Worm (Caenorhabditis elegans) whole organism, L3 larva: ENCODE data around the gene str-31.

Experiments
- ama-1 ChIP-seq: fragments of 150-350 bp; optimal IDR thresholded peaks from 2 replicates; lab custom pipeline; 2018
- ceh-82 ChIP-seq: fragments of 150-350 bp; optimal IDR thresholded peaks from 2 replicates; lab custom pipeline; 2014; ENCODE audit warnings: missing biosample characterization, missing genetic modification characterization
- elt-1 ChIP-seq: fragments of 150-350 bp; optimal IDR thresholded peaks from 2 replicates; lab custom pipeline; 2014; ENCODE audit warnings: missing biosample characterization, missing genetic modification characterization
- fkh-10 ChIP-seq: sonication (generic microtip); optimal IDR thresholded peaks from 2 replicates; lab custom pipeline; 2017; ENCODE audit warnings: missing biosample characterization, missing genetic modification reagents, missing genetic modification characterization
- lin-39 ChIP-seq: fragments of 150-350 bp; optimal IDR thresholded peaks from 2 replicates; lab custom pipeline; 2018; ENCODE audit warnings: missing biosample characterization, missing genetic modification reagents, missing genetic modification characterization
- mml-1 ChIP-seq: fragments of 150-350 bp; sonication (generic microtip); optimal IDR thresholded peaks from 3 replicates; lab custom pipeline; 2014; ENCODE audit warnings: missing biosample characterization, missing genetic modification characterization
- nhr-12 ChIP-seq: fragments of 150-350 bp; optimal IDR thresholded peaks from 2 replicates; lab custom pipeline; 2014; ENCODE audit warnings: missing biosample characterization, missing genetic modification characterization
- pha-4 ChIP-seq: fragments of 150-350 bp; optimal IDR thresholded peaks from 2 replicates; lab custom pipeline; 2014; ENCODE audit warnings: missing biosample characterization, missing genetic modification reagents, missing genetic modification characterization
- unc-39 ChIP-seq: sonication (generic microtip); optimal IDR thresholded peaks from 4 replicates; lab custom pipeline; 2017; ENCODE audit warnings: missing biosample characterization, missing genetic modification characterization
- ztf-4 ChIP-seq: fragments of 150-350 bp; optimal IDR thresholded peaks from 2 replicates; lab custom pipeline; 2014; ENCODE audit warnings: missing biosample characterization, missing genetic modification characterization

str-31 gene

DNA sequence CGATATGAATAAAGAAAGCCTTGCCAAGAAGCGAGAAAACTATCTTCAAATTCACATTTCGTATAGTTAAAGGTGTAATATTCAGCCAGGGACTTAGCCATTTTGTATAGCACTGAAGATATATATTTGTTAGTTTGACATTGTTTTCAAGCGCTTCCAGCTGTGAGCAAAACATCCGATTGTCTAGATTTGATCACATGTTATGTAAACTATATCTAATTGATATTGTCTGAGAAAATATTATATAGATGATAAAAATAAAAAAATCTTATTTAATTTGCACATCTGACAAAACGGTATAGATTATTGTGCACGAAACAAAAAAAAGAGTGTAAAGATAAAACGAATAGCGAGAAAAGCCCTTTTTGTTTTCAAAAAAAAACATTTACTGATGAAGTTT lies 43.8 kb downstream of the str-31 start, which contains the start of gene srh-89:
srh-89 (minus strand) TSS at position 101 of the 400 bp plus-strand sequence.
- TF ChIP-seq lin-39 (tag; lab: Kevin White, UChicago) (no peak), ztf-4 (no peak), ceh-82 (tag; lab: Kevin White, UChicago) (no peak), mml-1 (tag; lab: Kevin White, UChicago) (no peak), fkh-10 (GFP tag; lab: Kevin White, UChicago) (no peak)

DNA sequence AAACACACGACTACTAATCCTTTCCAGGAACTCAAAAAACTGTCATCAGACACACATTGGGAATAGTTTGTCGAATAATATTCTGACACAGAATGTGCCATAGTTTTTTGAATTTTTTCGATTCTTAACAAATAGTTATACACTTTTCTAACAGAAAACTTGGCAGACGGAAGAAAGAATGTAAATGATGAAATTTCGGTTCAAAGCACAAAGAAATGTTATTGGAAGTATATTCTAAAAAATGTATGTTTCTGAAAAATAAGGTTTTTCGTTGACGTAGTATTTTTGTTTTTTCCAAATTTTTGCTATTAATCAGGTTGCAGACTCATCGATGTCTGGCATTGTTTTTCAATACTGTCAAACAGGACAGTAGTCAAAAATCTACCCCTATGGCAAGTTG lies 47.6 kb downstream of the str-31 start, which contains the start of gene srh-92:
srh-92 (minus strand) TSS at position 101 of the 400 bp plus-strand sequence.
- no peak for TF ChIP-seq unc-39 (tag; lab: Kevin White, UChicago)
- no peak for TF ChIP-seq nhr-12 (tag; lab: Kevin White, UChicago)
- TF ChIP-seq fkh-10 (GFP tag; lab: Kevin White, UChicago): no peak
- TF ChIP-seq pha-4 (tag; lab: Kevin White, UChicago): no peak
- TF ChIP-seq ama-1 (lab: Kevin White, UChicago): no peak
- no peak for TF ChIP-seq elt-1
